Worm (Caenorhabditis elegans) whole organism, L4 larva: ENCODE measurements around the gene T25E12.16.

ENCODE experiments used
- F49E8.2 ChIP-seq: sonication (generic microtip); optimal IDR thresholded peaks from 2 replicates; lab custom pipeline; 2016; ENCODE audit warnings: missing compliant biosample characterization, mild to moderate bottlenecking, missing genetic modification characterization, borderline replicate concordance
- T26A8.4 ChIP-seq: fragments of 200-800 bp; sonication (Bioruptor generic); IDR thresholded peaks from 2 replicates; pipeline ENCODE4 v1.3.6; 2022; ENCODE audit warnings: missing genetic modification characterization, missing compliant biosample characterization
- Y5F2A.4 ChIP-seq: fragments of 200-800 bp; sonication (Bioruptor generic); optimal IDR thresholded peaks from 2 replicates; lab custom pipeline; 2018; ENCODE audit warnings: mild to moderate bottlenecking, missing genetic modification characterization, missing compliant biosample characterization
- Y75B8A.6 ChIP-seq: fragments of 200-800 bp; sonication (Bioruptor generic); IDR thresholded peaks from 2 replicates; pipeline ENCODE4 v1.3.6; 2022; ENCODE audit warnings: missing genetic modification reagents, missing genetic modification characterization, missing compliant biosample characterization
- aha-1 ChIP-seq: fragments of 150-350 bp; peaks from one replicate; lab custom pipeline; 2014; ENCODE audit warnings: missing biosample characterization, missing genetic modification characterization
- ama-1 ChIP-seq: fragments of 150-350 bp; optimal IDR thresholded peaks from 2 replicates; lab custom pipeline; 2014; ENCODE audit warnings: inconsistent platforms, mixed read lengths
- arid-1 ChIP-seq: fragments of 200-800 bp; sonication (Bioruptor generic); conservative IDR thresholded peaks from 2 replicates; pipeline ENCODE4 v1.3.6; 2022; ENCODE audit warnings: missing genetic modification reagents, missing genetic modification characterization, missing compliant biosample characterization
- ceh-20 ChIP-seq: fragments of 200-800 bp; sonication (Bioruptor generic); IDR thresholded peaks from 2 replicates; pipeline ENCODE4 v1.3.6; 2022; ENCODE audit warnings: missing genetic modification reagents, missing genetic modification characterization, missing compliant biosample characterization
- ceh-62 ChIP-seq: sonication (generic microtip); optimal IDR thresholded peaks from 2 replicates; lab custom pipeline; 2017; ENCODE audit warnings: missing biosample characterization, missing genetic modification characterization
- ces-1 ChIP-seq: fragments of 150-350 bp; sonication (generic microtip); optimal IDR thresholded peaks from 4 replicates; lab custom pipeline; 2014; ENCODE audit warnings: missing biosample characterization, missing genetic modification reagents, missing genetic modification characterization
- daf-12 ChIP-seq: fragments of 150-350 bp; optimal IDR thresholded peaks from 2 replicates; lab custom pipeline; 2014; ENCODE audit warnings: missing biosample characterization, missing genetic modification reagents, missing genetic modification characterization
- daf-8 ChIP-seq: fragments of 200-800 bp; sonication (Bioruptor generic); IDR thresholded peaks from 2 replicates; pipeline ENCODE4 v1.3.6; 2022; ENCODE audit warnings: missing genetic modification characterization, missing compliant biosample characterization
- dve-1 ChIP-seq: sonication (generic microtip); optimal IDR thresholded peaks from 2 replicates; lab custom pipeline; 2017; ENCODE audit warnings: antibody characterized with exemption, mild to moderate bottlenecking, missing genetic modification characterization, missing compliant biosample characterization; ENCODE audit not compliant: insufficient read depth
- hif-1 ChIP-seq, 2 experiments: sonication (generic microtip); optimal IDR thresholded peaks; 2 replicates each; lab custom pipeline; 2016 to 2017; ENCODE audit warnings: missing compliant biosample characterization in 2 of 2, missing genetic modification characterization in 2 of 2, missing genetic modification reagents in 2 of 2, missing genotype in 2 of 2, mild to moderate bottlenecking in 1 of 2
- lin-13 ChIP-seq: fragments of 150-350 bp; optimal IDR thresholded peaks from 2 replicates; lab custom pipeline; 2014; ENCODE audit warnings: missing biosample characterization, missing genetic modification reagents, missing genetic modification characterization
- lin-38 ChIP-seq: fragments of 200-800 bp; sonication (Bioruptor generic); IDR thresholded peaks from 2 replicates; pipeline ENCODE4 v1.3.6; 2022; ENCODE audit warnings: missing genetic modification reagents, missing genetic modification characterization, missing compliant biosample characterization
- lir-3 ChIP-seq: sonication (generic microtip); optimal IDR thresholded peaks from 2 replicates; lab custom pipeline; 2016; ENCODE audit warnings: mild to moderate bottlenecking, missing genetic modification characterization, missing compliant biosample characterization
- madf-5 ChIP-seq, 2 experiments: fragments of 200-800 bp; sonication (Bioruptor generic); IDR thresholded peaks; 2 replicates each; pipeline ENCODE4 v1.3.6; 2022; ENCODE audit warnings: missing compliant biosample characterization in 2 of 2, missing genetic modification characterization in 2 of 2
- mxl-3 ChIP-seq: fragments of 200-800 bp; sonication (Bioruptor generic); optimal IDR thresholded peaks from 2 replicates; lab custom pipeline; 2018; ENCODE audit warnings: mild to moderate bottlenecking, missing genetic modification characterization, missing compliant biosample characterization
- nhr-102 ChIP-seq: sonication (generic microtip); optimal IDR thresholded peaks from 2 replicates; lab custom pipeline; 2016; ENCODE audit warnings: mild to moderate bottlenecking, missing genetic modification characterization, moderate library complexity, missing compliant biosample characterization
- nhr-237 ChIP-seq: sonication (generic microtip); optimal IDR thresholded peaks from 2 replicates; lab custom pipeline; 2017; ENCODE audit warnings: missing biosample characterization, missing genetic modification characterization
- nhr-42 ChIP-seq: fragments of 200-800 bp; sonication (Bioruptor generic); IDR thresholded peaks from 2 replicates; pipeline ENCODE4 v1.3.6; 2022; ENCODE audit warnings: missing genetic modification characterization, missing compliant biosample characterization
- nhr-6 ChIP-seq: fragments of 150-350 bp; optimal IDR thresholded peaks from 2 replicates; lab custom pipeline; 2014; ENCODE audit warnings: missing biosample characterization, missing genetic modification characterization
- php-3 ChIP-seq: fragments of 200-800 bp; sonication (Bioruptor generic); IDR thresholded peaks from 2 replicates; pipeline ENCODE4 v1.3.6; 2022; ENCODE audit warnings: missing genetic modification reagents, missing genetic modification characterization, missing compliant biosample characterization
- rbr-2 ChIP-seq: sonication (generic microtip); optimal IDR thresholded peaks from 2 replicates; lab custom pipeline; 2016; ENCODE audit warnings: missing genotype, missing genetic modification characterization, missing compliant biosample characterization
- saeg-2 ChIP-seq: fragments of 200-800 bp; sonication (Bioruptor generic); IDR thresholded peaks from 2 replicates; pipeline ENCODE4 v1.3.6; 2022; ENCODE audit warnings: missing genetic modification reagents, missing genetic modification characterization, missing compliant biosample characterization
- sdz-12 ChIP-seq: fragments of 200-800 bp; sonication (Bioruptor generic); optimal IDR thresholded peaks from 2 replicates; lab custom pipeline; 2018; ENCODE audit warnings: mild to moderate bottlenecking, missing genetic modification characterization, missing compliant biosample characterization
- set-16 ChIP-seq: fragments of 200-800 bp; sonication (Bioruptor generic); IDR thresholded peaks from 2 replicates; pipeline ENCODE4 v1.3.6; 2022; ENCODE audit warnings: missing genetic modification reagents, missing genetic modification characterization, missing compliant biosample characterization
- snpc-1.2 ChIP-seq: fragments of 200-800 bp; sonication (Bioruptor generic); IDR thresholded peaks from 2 replicates; pipeline ENCODE4 v1.3.6; 2022; ENCODE audit warnings: missing genetic modification reagents, missing genetic modification characterization, missing compliant biosample characterization
- spr-1 ChIP-seq: sonication (generic microtip); optimal IDR thresholded peaks from 2 replicates; lab custom pipeline; 2016; ENCODE audit warnings: mild to moderate bottlenecking, missing genetic modification characterization, missing compliant biosample characterization
- unc-130 ChIP-seq: sonication (generic microtip); optimal IDR thresholded peaks from 2 replicates; lab custom pipeline; 2016; ENCODE audit warnings: missing genetic modification reagents, missing genetic modification characterization, missing compliant biosample characterization
- unc-62 ChIP-seq, 3 experiments: fragments of 150-350 bp in 1 of 3; sonication (generic microtip); optimal IDR thresholded peaks in 2 of 3; peaks in 1 of 3; 1 replicate in 1 of 3; 2 replicates in 2 of 3; lab custom pipeline; 2014 to 2017; ENCODE audit warnings: missing biosample characterization in 3 of 3, missing genetic modification characterization in 3 of 3, missing genetic modification reagents in 3 of 3, missing genotype in 1 of 3
- zag-1 ChIP-seq: fragments of 150-350 bp; optimal IDR thresholded peaks from 2 replicates; lab custom pipeline; 2014; ENCODE audit warnings: missing biosample characterization, missing genetic modification characterization
- zfp-3 ChIP-seq: fragments of 200-800 bp; sonication (Bioruptor generic); conservative IDR thresholded peaks from 2 replicates; pipeline ENCODE4 v1.3.6; 2022; ENCODE audit warnings: missing genetic modification reagents, missing genetic modification characterization, missing compliant biosample characterization
- ztf-7 ChIP-seq: fragments of 150-350 bp; optimal IDR thresholded peaks from 2 replicates; lab custom pipeline; 2014; ENCODE audit warnings: missing biosample characterization, missing genetic modification characterization

Gene T25E12.16

DNA sequence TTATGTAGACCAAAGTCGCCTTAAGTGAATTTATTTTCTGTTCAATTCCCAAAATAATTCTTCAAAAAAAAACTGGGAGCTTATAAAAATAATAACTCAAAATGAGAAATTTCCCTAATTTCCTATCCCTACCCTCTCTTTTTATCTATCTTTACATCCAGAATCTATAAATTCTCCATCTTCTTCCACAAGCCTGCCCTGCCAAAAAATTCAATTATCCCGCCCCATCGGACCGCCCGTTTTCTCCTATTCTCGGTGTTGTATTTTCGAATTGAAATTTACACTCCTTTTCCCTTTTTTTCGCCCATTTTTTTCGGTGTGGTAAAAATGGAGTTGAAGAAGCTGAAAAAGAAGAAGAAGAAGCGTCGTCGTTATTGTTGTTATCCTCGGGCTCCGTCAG, 15.9 kb upstream of the T25E12.16 start:
- no peak for TF ChIP-seq ama-1 (lab: Kevin White, UChicago)
- no peak for TF ChIP-seq Y5F2A.4 (GFP tag; lab: Kevin White, UChicago)
- no peak for TF ChIP-seq arid-1 (GFP tag; lab: Robert Waterston, UW)
- TF ChIP-seq ces-1 (GFP tag; lab: Kevin White, UChicago) = peak; percentile 9
- no peak for TF ChIP-seq F49E8.2
- no peak for TF ChIP-seq Y75B8A.6 (GFP tag; lab: Robert Waterston, UW)
- TF ChIP-seq spr-1 = no peak

ce11 chrV:16747031-16747672, 13.6 kb upstream of the T25E12.16 start, which contains the start of gene dkf-2:
TSS of gene dkf-2 (plus strand) at chrV:16747622.
- TF ChIP-seq unc-62 (GFP tag; optimal IDR thresholded peaks at IDR 0.05 in 1 of 2; lab: Kevin White, UChicago) (peak in 1 of 2 experiments; percentile 64), unc-62 (tag; optimal IDR thresholded peaks at IDR 0.05; lab: Kevin White, UChicago) (no peak), php-3 (no peak), mxl-3 (GFP tag; lab: Kevin White, UChicago) (no peak), F49E8.2 (peak; percentile 46), hif-1 (tag; optimal IDR thresholded peaks at IDR 0.05; lab: Kevin White, UChicago) (no peak), rbr-2 (tag; lab: Kevin White, UChicago) (no peak), aha-1 (tag; lab: Kevin White, UChicago) (peak; percentile 20)

- TF ChIP-seq daf-12 (no peak), aha-1 (tag; lab: Kevin White, UChicago) (peak; percentile 9), lin-38 (GFP tag; lab: Robert Waterston, UW) (peak; percentile 84), ceh-62 (tag; lab: Kevin White, UChicago) (no peak), nhr-42 (GFP tag; lab: Robert Waterston, UW) (no peak), nhr-102 (tag; lab: Kevin White, UChicago) (no peak), zag-1 (tag; lab: Kevin White, UChicago) (no peak)
Observed at ce11 chrV:16746231-16746990, 12.8 kb upstream of the T25E12.16 start, which contains the start of gene gyg-2. TSS of gene gyg-2 (minus strand) at chrV:16746258.

DNA sequence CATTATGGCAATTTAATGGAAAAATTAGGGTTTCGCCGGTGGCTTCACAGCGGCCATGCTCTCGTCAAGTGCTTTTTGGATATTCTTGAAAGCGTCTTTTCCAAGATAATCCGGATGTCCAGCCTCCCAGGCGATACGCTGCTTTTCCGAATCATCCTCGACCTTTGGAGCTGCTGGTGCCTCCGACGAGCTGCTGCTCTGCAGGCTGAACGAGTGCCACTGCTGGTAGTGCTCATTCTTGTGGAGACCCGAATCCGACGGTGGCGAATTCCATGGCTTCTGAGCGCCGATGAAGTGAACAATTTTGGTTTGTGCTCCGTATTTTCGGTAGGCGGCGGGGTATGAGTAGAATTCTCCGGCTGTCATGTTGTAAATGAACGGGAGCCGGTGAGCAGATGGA, 11.6 kb upstream of the T25E12.16 start:
- TF ChIP-seq aha-1 (tag; lab: Kevin White, UChicago) (peak; percentile 85), set-16 (GFP tag; lab: Robert Waterston, UW) (peak; percentile 75), rbr-2 (tag; lab: Kevin White, UChicago) (no peak)

ce11 chrV:16744783-16745182, 11.2 kb upstream of the T25E12.16 start:
- TF ChIP-seq lin-13 (GFP tag; lab: Kevin White, UChicago) (no peak), F49E8.2 (peak; percentile 1), saeg-2 (GFP tag; lab: Robert Waterston, UW) (no peak), ceh-20 (GFP tag; lab: Robert Waterston, UW) (no peak), zfp-3 (GFP tag; lab: Robert Waterston, UW) (no peak), nhr-237 (tag; lab: Kevin White, UChicago) (no peak), snpc-1.2 (GFP tag; lab: Robert Waterston, UW) (no peak), madf-5 (GFP tag; IDR thresholded peaks at IDR 0.05; lab: Robert Waterston, UW) (0 out of 4 replicates have a peak, but pooled peaks of 1 of the 2 experiments have one; percentile 57), zag-1 (tag; lab: Kevin White, UChicago) (no peak), sdz-12 (GFP tag; lab: Kevin White, UChicago) (no peak), nhr-6 (tag; lab: Kevin White, UChicago) (no peak), lir-3 (tag; lab: Kevin White, UChicago) (no peak), daf-8 (GFP tag; lab: Robert Waterston, UW) (no peak), dve-1 (tag; lab: Kevin White, UChicago) (no peak), ztf-7 (tag; lab: Kevin White, UChicago) (no peak), unc-130 (peak; percentile 16), T26A8.4 (GFP tag; lab: Robert Waterston, UW) (no peak)
